Fruit fly (Drosophila melanogaster) Kc167 (cell line): ENCODE measurements around the gene Slimp.

Experiments used
- Myc ChIP-seq: fragments of >200 bp; optimal IDR thresholded peaks from 2 replicates; lab custom pipeline; 2017; ENCODE audit warnings: missing external identifiers
- Sin3A ChIP-seq: fragments of >200 bp; optimal IDR thresholded peaks from 2 replicates; lab custom pipeline; 2018; ENCODE audit warnings: missing external identifiers
- h ChIP-seq: fragments of >200 bp; optimal IDR thresholded peaks from 3 replicates; lab custom pipeline; 2018; ENCODE audit warnings: missing external identifiers
- insv ChIP-seq: fragments of >200 bp; optimal IDR thresholded peaks from 3 replicates; lab custom pipeline; 2018; ENCODE audit warnings: missing external identifiers
- psq ChIP-seq: fragments of >200 bp; optimal IDR thresholded peaks from 2 replicates; lab custom pipeline; 2017; ENCODE audit warnings: missing external identifiers
- ttk ChIP-seq: sonication (Bioruptor generic); optimal IDR thresholded peaks from 2 replicates; lab custom pipeline; 2017; ENCODE audit warnings: missing external identifiers

The Slimp gene

DNA sequence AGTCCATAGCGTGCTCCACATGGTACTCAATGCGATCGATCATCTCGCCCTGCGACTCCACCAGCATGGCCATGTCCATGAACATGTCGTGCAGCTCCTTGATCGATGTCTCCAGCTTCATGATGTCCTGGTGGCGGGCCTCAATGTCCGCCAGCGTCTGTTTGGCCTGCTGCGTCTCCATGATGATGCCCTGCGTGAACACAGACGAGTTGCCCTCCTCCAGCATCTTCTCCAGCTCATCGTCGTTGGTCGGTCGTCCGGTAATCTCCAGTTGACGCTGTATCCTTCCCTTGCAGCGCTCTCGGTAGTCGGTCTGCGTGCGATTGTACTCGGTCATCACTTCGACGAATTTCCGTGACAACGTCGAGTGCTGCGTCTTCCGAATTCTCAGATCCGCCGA, 45.1 kb downstream of the Slimp start:
- no peak for TF ChIP-seq ttk (lab: Kevin White, UChicago)
- TF ChIP-seq insv (lab: Kevin White, UChicago), result no peak
- TF ChIP-seq Myc (lab: Kevin White, UChicago), result no peak
- no peak for TF ChIP-seq Sin3A (lab: Kevin White, UChicago)
- no peak for TF ChIP-seq psq
- TF ChIP-seq h, result no peak

DNA sequence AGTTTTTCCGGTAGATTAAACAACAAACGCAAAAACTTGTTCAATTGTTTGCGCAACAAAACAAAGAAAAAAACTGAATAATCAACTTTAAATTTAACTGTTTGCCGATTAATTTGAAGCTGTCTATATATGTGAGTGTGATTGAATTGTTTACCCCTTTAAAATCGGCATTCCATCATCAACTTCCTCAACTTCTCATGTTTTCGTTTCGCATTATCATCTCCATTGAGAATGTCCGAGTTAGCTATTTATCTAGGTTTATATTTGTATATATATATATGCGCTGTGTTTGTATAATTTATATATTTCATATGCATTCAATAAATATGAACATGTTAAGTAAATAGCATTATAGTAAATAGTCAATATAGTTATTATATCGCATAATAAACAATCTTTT, 46.4 kb downstream of the Slimp start:
- no peak for TF ChIP-seq psq
- TF ChIP-seq insv (lab: Kevin White, UChicago), result no peak
- TF ChIP-seq ttk (lab: Kevin White, UChicago), result no peak
- TF ChIP-seq h, result no peak
- TF ChIP-seq Sin3A (lab: Kevin White, UChicago), result no peak
- no peak for TF ChIP-seq Myc (lab: Kevin White, UChicago)

DNA sequence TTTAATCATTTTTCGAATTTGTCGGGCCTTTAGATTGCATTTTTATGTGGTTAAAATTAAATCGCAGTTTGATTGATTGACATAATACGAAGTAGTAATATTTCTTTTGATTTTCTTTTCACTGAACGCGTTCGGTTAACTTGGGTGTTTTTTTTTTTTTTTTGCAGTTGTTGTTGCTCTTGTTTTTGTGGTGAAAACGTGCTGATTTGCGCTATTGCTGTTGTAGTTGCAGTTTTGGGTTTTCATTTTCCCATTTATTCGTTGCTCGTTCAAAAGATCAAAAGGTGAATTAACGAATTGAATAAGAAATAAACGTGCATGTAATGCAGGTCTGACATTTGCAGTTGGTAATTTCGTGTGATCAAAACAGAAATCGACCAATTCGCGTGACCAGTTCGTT, 47.3 kb downstream of the Slimp start:
- no peak for TF ChIP-seq insv (lab: Kevin White, UChicago)
- no peak for TF ChIP-seq psq
- TF ChIP-seq Myc (lab: Kevin White, UChicago), result no peak
- no peak for TF ChIP-seq h
- TF ChIP-seq ttk (lab: Kevin White, UChicago), result no peak
- no peak for TF ChIP-seq Sin3A (lab: Kevin White, UChicago)

DNA sequence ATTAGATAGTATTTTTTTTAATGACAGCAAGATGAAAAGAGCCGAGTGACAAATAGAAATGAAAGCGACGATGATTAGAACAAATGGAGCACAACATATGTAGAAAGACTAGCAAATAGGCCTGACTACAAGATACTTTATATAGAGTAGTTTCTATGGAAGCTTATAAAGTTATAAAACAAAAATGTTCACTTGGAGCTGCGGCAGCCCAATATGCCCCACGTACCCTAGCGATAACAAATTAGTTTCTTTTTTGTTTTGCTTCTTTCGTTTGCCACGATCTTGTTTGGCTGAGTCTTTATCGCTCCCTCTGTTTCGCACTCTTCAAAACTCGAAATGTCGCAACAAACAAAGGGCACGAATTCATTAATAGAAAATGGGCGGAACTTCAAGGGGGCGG, 48.0 kb downstream of the Slimp start:
- no peak for TF ChIP-seq psq
- no peak for TF ChIP-seq Myc (lab: Kevin White, UChicago)
- TF ChIP-seq insv (lab: Kevin White, UChicago), result no peak
- no peak for TF ChIP-seq h
- no peak for TF ChIP-seq ttk (lab: Kevin White, UChicago)
- TF ChIP-seq Sin3A (lab: Kevin White, UChicago), result no peak

DNA sequence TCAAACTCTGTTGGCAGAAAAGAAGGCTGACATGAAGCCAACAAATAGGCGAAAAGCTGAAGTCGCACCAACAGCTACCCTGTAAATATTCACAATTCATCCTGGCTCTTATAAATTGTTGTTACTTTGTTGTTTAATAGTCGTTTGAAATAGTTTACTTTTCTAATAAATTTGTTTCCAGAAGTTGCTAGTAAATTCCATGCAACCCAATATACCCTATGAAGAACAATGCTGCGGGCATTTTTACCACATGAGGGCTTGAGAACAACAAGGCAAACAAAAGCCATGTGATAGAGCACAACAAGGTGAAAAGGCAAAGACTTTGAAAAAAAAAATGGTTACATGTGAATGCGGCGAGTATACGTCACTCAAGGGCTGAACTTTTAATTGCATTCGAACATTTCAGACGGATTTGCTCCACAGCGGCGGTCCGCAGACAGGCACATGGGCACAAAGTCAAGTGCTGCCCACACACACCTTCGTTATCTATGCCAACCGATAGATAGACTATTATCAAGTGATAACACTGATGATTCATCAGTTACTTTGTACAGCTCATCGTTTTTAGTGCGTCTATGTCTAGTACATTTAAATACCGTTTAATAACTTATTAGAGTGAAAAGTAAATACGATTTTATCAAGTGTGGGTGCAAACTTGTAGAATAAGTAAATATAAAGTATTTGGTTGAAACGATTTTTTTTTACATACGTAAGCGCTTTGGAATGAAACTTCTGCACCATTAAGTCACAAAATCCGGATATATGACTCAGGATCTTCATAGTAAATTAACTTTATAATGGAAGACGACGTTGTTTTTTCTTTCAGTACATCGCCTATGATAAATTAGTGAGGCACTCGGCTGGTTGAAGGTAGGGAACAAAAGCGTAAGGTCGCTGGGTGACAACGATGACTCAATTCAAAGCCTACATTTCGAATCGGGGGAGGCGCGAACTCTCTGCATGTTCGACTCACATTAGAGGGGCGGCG, 49.4 kb downstream of the Slimp start:
- no peak for TF ChIP-seq h
